Worm (Caenorhabditis elegans) whole organism, late embryonic: ENCODE results near the gene lec-10.

Experiments used
- ahr-1 ChIP-seq: sonication (generic microtip); optimal IDR thresholded peaks from 2 replicates; lab custom pipeline; 2016; ENCODE audit warnings: missing genetic modification characterization, missing compliant biosample characterization
- ceh-18 ChIP-seq: sonication (generic microtip); optimal IDR thresholded peaks from 2 replicates; lab custom pipeline; 2016; ENCODE audit warnings: missing genetic modification characterization, missing compliant biosample characterization
- ceh-30 ChIP-seq: fragments of 150-350 bp; optimal IDR thresholded peaks from 2 replicates; lab custom pipeline; 2014; ENCODE audit warnings: missing biosample characterization, missing genetic modification characterization
- ceh-9 ChIP-seq: sonication (generic microtip); optimal IDR thresholded peaks from 2 replicates; lab custom pipeline; 2016; ENCODE audit warnings: mild to moderate bottlenecking, missing genetic modification characterization, inconsistent platforms, missing compliant biosample characterization
- dmd-4 ChIP-seq: sonication (generic microtip); optimal IDR thresholded peaks from 2 replicates; lab custom pipeline; 2016; ENCODE audit warnings: borderline replicate concordance, missing genetic modification characterization, missing compliant biosample characterization
- dve-1 ChIP-seq: sonication (generic microtip); optimal IDR thresholded peaks from 2 replicates; lab custom pipeline; 2017; ENCODE audit warnings: antibody characterized with exemption, mild to moderate bottlenecking, missing genetic modification characterization, missing compliant biosample characterization
- ets-4 ChIP-seq: sonication (generic microtip); optimal IDR thresholded peaks from 2 replicates; lab custom pipeline; 2016; ENCODE audit warnings: missing genetic modification characterization, missing compliant biosample characterization
- gmeb-2 ChIP-seq: sonication (generic microtip); optimal IDR thresholded peaks from 2 replicates; lab custom pipeline; 2016; ENCODE audit warnings: missing genetic modification characterization, inconsistent platforms, missing compliant biosample characterization
- nhr-232 ChIP-seq: sonication (generic microtip); optimal IDR thresholded peaks from 2 replicates; lab custom pipeline; 2016; ENCODE audit warnings: missing genetic modification characterization, missing compliant biosample characterization
- odd-2 ChIP-seq: sonication (generic microtip); optimal IDR thresholded peaks from 2 replicates; lab custom pipeline; 2017; ENCODE audit warnings: antibody characterized with exemption, mild to moderate bottlenecking, missing genetic modification characterization, missing compliant biosample characterization
- pag-3 ChIP-seq: sonication (generic microtip); optimal IDR thresholded peaks from 2 replicates; lab custom pipeline; 2016; ENCODE audit warnings: missing compliant biosample characterization, missing genetic modification characterization, borderline replicate concordance
- pha-4 ChIP-seq: fragments of 150-350 bp; optimal IDR thresholded peaks from 2 replicates; lab custom pipeline; 2018; ENCODE audit warnings: missing biosample characterization, missing genetic modification reagents, missing genetic modification characterization
- sox-4 ChIP-seq: sonication (generic microtip); optimal IDR thresholded peaks from 2 replicates; lab custom pipeline; 2017; ENCODE audit warnings: mild to moderate bottlenecking, missing genetic modification characterization, inconsistent platforms, missing compliant biosample characterization
- unc-86 ChIP-seq: sonication (generic microtip); optimal IDR thresholded peaks from 2 replicates; lab custom pipeline; 2016; ENCODE audit warnings: missing genetic modification characterization, missing compliant biosample characterization

DNA sequence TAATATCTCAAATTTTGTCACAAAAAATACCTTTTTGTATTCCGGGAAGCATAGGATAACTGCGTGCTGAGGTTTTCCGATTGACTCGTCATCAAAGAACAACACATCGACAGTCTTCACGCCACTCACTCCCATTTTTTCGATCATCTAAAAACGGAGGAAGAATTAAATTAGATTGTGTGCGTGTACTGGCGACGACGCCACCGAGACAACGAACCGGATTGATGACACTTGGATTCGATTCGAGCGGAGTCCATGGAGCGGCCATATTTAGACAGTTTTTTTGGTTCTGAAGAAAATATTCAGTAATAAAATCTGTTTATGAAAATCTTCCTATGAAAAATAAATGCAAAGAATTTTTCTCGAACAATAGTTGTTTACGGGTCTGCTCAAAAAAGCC is 22.2 kb upstream of the lec-10 start, which contains the start of gene ubh-1:
- TF ChIP-seq pag-3 (tag; lab: Kevin White, UChicago) (no peak), unc-86 (no peak), dmd-4 (tag; lab: Kevin White, UChicago) (no peak), nhr-232 (tag; lab: Kevin White, UChicago) (no peak), ets-4 (no peak), ceh-9 (tag; lab: Kevin White, UChicago) (no peak), ceh-30 (tag; lab: Kevin White, UChicago) (no peak), odd-2 (tag; lab: Kevin White, UChicago) (no peak), pha-4 (tag; lab: Kevin White, UChicago) (no peak), ceh-18 (no peak), ahr-1 (tag; lab: Kevin White, UChicago) (no peak), sox-4 (tag; lab: Kevin White, UChicago) (no peak), dve-1 (tag; lab: Kevin White, UChicago) (no peak), gmeb-2 (tag; lab: Kevin White, UChicago) (no peak)
